Worm (Caenorhabditis elegans) whole organism, L2 larva: Measurements from ENCODE around the gene T06C12.9.

Experiments used
- C34F6.9 ChIP-seq: fragments of 150-350 bp; optimal IDR thresholded peaks from 2 replicates; lab custom pipeline; 2014; ENCODE audit warnings: missing biosample characterization, missing genetic modification characterization
- F13H6.1 ChIP-seq: sonication (generic microtip); optimal IDR thresholded peaks from 2 replicates; lab custom pipeline; 2016; ENCODE audit warnings: missing genetic modification characterization, missing compliant biosample characterization
- R02D3.7 ChIP-seq: fragments of 150-350 bp; optimal IDR thresholded peaks from 2 replicates; lab custom pipeline; 2014; ENCODE audit warnings: missing biosample characterization, missing genetic modification characterization
- Y55F3AM.14 ChIP-seq: fragments of 200-800 bp; sonication (Bioruptor generic); optimal IDR thresholded peaks from 2 replicates; lab custom pipeline; 2018; ENCODE audit warnings: mild to moderate bottlenecking, missing genetic modification characterization, missing compliant biosample characterization
- ZK546.5 ChIP-seq: sonication (generic microtip); optimal IDR thresholded peaks from 2 replicates; lab custom pipeline; 2017; ENCODE audit warnings: missing biosample characterization, missing genetic modification characterization
- alr-1 ChIP-seq: fragments of 150-350 bp; optimal IDR thresholded peaks from 2 replicates; lab custom pipeline; 2014; ENCODE audit warnings: missing biosample characterization, missing genetic modification characterization
- aly-2 ChIP-seq: fragments of 150-350 bp; optimal IDR thresholded peaks from 2 replicates; lab custom pipeline; 2014; ENCODE audit warnings: missing biosample characterization, missing genetic modification characterization
- ama-1 ChIP-seq: fragments of 150-350 bp; optimal IDR thresholded peaks from 2 replicates; lab custom pipeline; 2018; ENCODE audit warnings: inconsistent platforms
- blmp-1 ChIP-seq: sonication (generic microtip); optimal IDR thresholded peaks from 2 replicates; lab custom pipeline; 2017; ENCODE audit warnings: missing genetic modification characterization, mild to moderate bottlenecking, missing compliant biosample characterization, antibody characterized with exemption, moderate library complexity; ENCODE audit not compliant: insufficient read depth
- ceh-16 ChIP-seq: fragments of 150-350 bp; optimal IDR thresholded peaks from 2 replicates; lab custom pipeline; 2014; ENCODE audit warnings: missing biosample characterization, missing genetic modification characterization
- ceh-82 ChIP-seq: fragments of 150-350 bp; optimal IDR thresholded peaks from 2 replicates; lab custom pipeline; 2014; ENCODE audit warnings: missing biosample characterization, missing genetic modification characterization
- crh-2 ChIP-seq: sonication (generic microtip); optimal IDR thresholded peaks from 2 replicates; lab custom pipeline; 2017; ENCODE audit warnings: missing biosample characterization, missing genetic modification characterization
- dmd-4 ChIP-seq: sonication (generic microtip); optimal IDR thresholded peaks from 2 replicates; lab custom pipeline; 2017; ENCODE audit warnings: missing biosample characterization, missing genetic modification characterization
- egl-27 ChIP-seq: sonication (generic microtip); optimal IDR thresholded peaks from 3 replicates; lab custom pipeline; 2017; ENCODE audit warnings: missing biosample characterization, missing genetic modification reagents, missing genetic modification characterization
- elt-1 ChIP-seq: fragments of 150-350 bp; optimal IDR thresholded peaks from 2 replicates; lab custom pipeline; 2014; ENCODE audit warnings: missing biosample characterization, missing genetic modification characterization
- elt-3 ChIP-seq: sonication (generic microtip); optimal IDR thresholded peaks from 2 replicates; lab custom pipeline; 2017; ENCODE audit warnings: missing biosample characterization, missing genetic modification characterization
- fos-1 ChIP-seq: fragments of 150-350 bp; optimal IDR thresholded peaks from 2 replicates; lab custom pipeline; 2014; ENCODE audit warnings: missing biosample characterization, missing genetic modification characterization
- gmeb-1 ChIP-seq: fragments of 150-350 bp; optimal IDR thresholded peaks from 2 replicates; lab custom pipeline; 2014; ENCODE audit warnings: missing biosample characterization, missing genetic modification characterization
- lin-11 ChIP-seq: fragments of 150-350 bp; sonication (generic microtip); optimal IDR thresholded peaks from 2 replicates; lab custom pipeline; 2014; ENCODE audit warnings: missing biosample characterization, missing genetic modification characterization, inconsistent platforms, mixed read lengths
- lin-13 ChIP-seq: fragments of 150-350 bp; optimal IDR thresholded peaks from 2 replicates; lab custom pipeline; 2014; ENCODE audit warnings: missing biosample characterization, missing genetic modification reagents, missing genetic modification characterization
- lin-39 ChIP-seq: fragments of 150-350 bp; optimal IDR thresholded peaks from 2 replicates; lab custom pipeline; 2014; ENCODE audit warnings: missing biosample characterization, missing genetic modification reagents, missing genetic modification characterization
- lsy-2 ChIP-seq, 2 experiments: fragments of 150-350 bp in 1 of 2; sonication (generic microtip) in 1 of 2; optimal IDR thresholded peaks; 2 replicates each; lab custom pipeline; 2014 to 2017; ENCODE audit warnings: missing biosample characterization in 2 of 2, missing genetic modification characterization in 2 of 2
- mab-5 ChIP-seq: fragments of 150-350 bp; optimal IDR thresholded peaks from 2 replicates; lab custom pipeline; 2014; ENCODE audit warnings: missing biosample characterization, missing genetic modification characterization
- mbf-1 ChIP-seq: sonication (generic microtip); optimal IDR thresholded peaks from 2 replicates; lab custom pipeline; 2017; ENCODE audit warnings: missing biosample characterization, missing genetic modification characterization
- mdl-1 ChIP-seq, 2 experiments: fragments of 150-350 bp in 1 of 2; sonication (generic microtip) in 1 of 2; optimal IDR thresholded peaks; 2 replicates each; lab custom pipeline; 2017; ENCODE audit warnings: missing biosample characterization in 2 of 2, missing genetic modification characterization in 2 of 2
- nhr-10 ChIP-seq: sonication (generic microtip); optimal IDR thresholded peaks from 2 replicates; lab custom pipeline; 2017; ENCODE audit warnings: missing biosample characterization, missing genetic modification characterization
- nhr-11 ChIP-seq: fragments of 150-350 bp; optimal IDR thresholded peaks from 2 replicates; lab custom pipeline; 2014; ENCODE audit warnings: missing biosample characterization, missing genetic modification characterization
- nhr-12 ChIP-seq: fragments of 150-350 bp; optimal IDR thresholded peaks from 2 replicates; lab custom pipeline; 2014; ENCODE audit warnings: missing biosample characterization, missing genetic modification characterization
- nhr-129 ChIP-seq: fragments of 150-350 bp; optimal IDR thresholded peaks from 2 replicates; lab custom pipeline; 2014; ENCODE audit warnings: missing biosample characterization, missing genetic modification characterization
- nhr-21 ChIP-seq: fragments of 150-350 bp; optimal IDR thresholded peaks from 2 replicates; lab custom pipeline; 2014; ENCODE audit warnings: missing biosample characterization, missing genetic modification characterization
- nhr-23 ChIP-seq: fragments of 150-350 bp; optimal IDR thresholded peaks from 2 replicates; lab custom pipeline; 2014; ENCODE audit warnings: missing biosample characterization, missing genetic modification reagents, missing genetic modification characterization
- nhr-237 ChIP-seq: fragments of 150-350 bp; optimal IDR thresholded peaks from 2 replicates; lab custom pipeline; 2014; ENCODE audit warnings: missing biosample characterization, missing genetic modification characterization
- nhr-25 ChIP-seq: fragments of 150-350 bp; sonication (generic microtip); optimal IDR thresholded peaks from 3 replicates; lab custom pipeline; 2014; ENCODE audit warnings: missing biosample characterization, missing genetic modification characterization
- nhr-6 ChIP-seq: fragments of 150-350 bp; optimal IDR thresholded peaks from 2 replicates; lab custom pipeline; 2014; ENCODE audit warnings: missing biosample characterization, missing genetic modification characterization
- nhr-77 ChIP-seq: fragments of 150-350 bp; optimal IDR thresholded peaks from 2 replicates; lab custom pipeline; 2014; ENCODE audit warnings: missing biosample characterization, missing genetic modification characterization
- peb-1 ChIP-seq: fragments of 150-350 bp; optimal IDR thresholded peaks from 2 replicates; lab custom pipeline; 2014; ENCODE audit warnings: missing biosample characterization, missing genetic modification characterization
- sem-4 ChIP-seq: fragments of 150-350 bp; optimal IDR thresholded peaks from 2 replicates; lab custom pipeline; 2014; ENCODE audit warnings: missing biosample characterization, missing genetic modification reagents, missing genetic modification characterization
- skn-1 ChIP-seq: sonication (generic microtip); optimal IDR thresholded peaks from 2 replicates; lab custom pipeline; 2017; ENCODE audit warnings: missing biosample characterization, missing genetic modification characterization
- sma-3 ChIP-seq: sonication (generic microtip); optimal IDR thresholded peaks from 2 replicates; lab custom pipeline; 2016; ENCODE audit warnings: missing genetic modification reagents, missing genetic modification characterization, missing compliant biosample characterization
- sma-9 ChIP-seq, 2 experiments: fragments of 150-350 bp in 1 of 2; sonication (generic microtip) in 1 of 2; optimal IDR thresholded peaks; 2 replicates each; lab custom pipeline; 2014 to 2016; ENCODE audit warnings: missing genetic modification characterization in 2 of 2, mild to moderate bottlenecking in 1 of 2, missing biosample characterization in 1 of 2, missing compliant biosample characterization in 1 of 2, missing genetic modification reagents in 1 of 2, moderate library complexity in 1 of 2
- snpc-4 ChIP-seq: fragments of 150-350 bp; optimal IDR thresholded peaks from 2 replicates; lab custom pipeline; 2014; ENCODE audit warnings: missing biosample characterization, missing genetic modification characterization
- unc-39 ChIP-seq: fragments of 150-350 bp; optimal IDR thresholded peaks from 2 replicates; lab custom pipeline; 2014; ENCODE audit warnings: missing biosample characterization, missing genetic modification characterization
- unc-55 ChIP-seq: fragments of 150-350 bp; sonication (generic microtip); optimal IDR thresholded peaks from 3 replicates; lab custom pipeline; 2014; ENCODE audit warnings: missing biosample characterization, missing genetic modification reagents, missing genetic modification characterization
- unc-62 ChIP-seq: fragments of 150-350 bp; optimal IDR thresholded peaks from 2 replicates; lab custom pipeline; 2014; ENCODE audit warnings: missing biosample characterization, missing genetic modification reagents, missing genetic modification characterization
- zag-1 ChIP-seq: fragments of 150-350 bp; optimal IDR thresholded peaks from 2 replicates; lab custom pipeline; 2014; ENCODE audit warnings: missing biosample characterization, missing genetic modification characterization
- ztf-1 ChIP-seq: fragments of 200-800 bp; sonication (Bioruptor generic); conservative IDR thresholded peaks from 2 replicates; pipeline ENCODE4 v1.3.6; 2022; ENCODE audit warnings: missing genetic modification characterization, missing compliant biosample characterization
- ztf-11 ChIP-seq: sonication (generic microtip); optimal IDR thresholded peaks from 2 replicates; lab custom pipeline; 2017; ENCODE audit warnings: missing biosample characterization, missing genetic modification characterization
- ztf-4 ChIP-seq: fragments of 150-350 bp; optimal IDR thresholded peaks from 2 replicates; lab custom pipeline; 2014; ENCODE audit warnings: missing biosample characterization, missing genetic modification characterization

T06C12.9 gene

DNA sequence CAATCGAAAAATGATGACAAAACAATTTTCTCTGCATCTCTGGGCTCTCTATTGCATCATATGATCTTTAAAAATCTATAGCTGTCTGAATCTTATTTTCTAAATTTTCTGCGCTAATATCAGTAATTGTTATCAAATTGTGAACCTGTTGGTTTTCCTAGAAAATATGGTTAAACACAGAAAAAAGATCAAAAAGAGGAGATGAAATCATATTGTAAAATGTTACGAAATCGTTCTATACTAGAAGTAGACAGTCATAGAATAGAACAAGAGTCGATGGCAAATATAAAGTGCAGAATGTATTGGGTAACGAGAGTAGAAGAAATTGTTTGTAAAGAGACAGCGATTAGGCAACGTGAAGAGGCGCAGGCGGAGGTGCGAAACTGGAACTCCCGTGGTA, 5.2 kb downstream of the T06C12.9 start:
- TF ChIP-seq nhr-23 (tag; lab: Kevin White, UChicago) (no peak), unc-62 (GFP tag; lab: Kevin White, UChicago) (no peak), nhr-237 (tag; lab: Kevin White, UChicago) (no peak), lin-11 (tag; lab: Kevin White, UChicago) (no peak), unc-39 (tag; lab: Kevin White, UChicago) (no peak), F13H6.1 (peak; percentile 57), mab-5 (no peak), ceh-16 (tag; lab: Kevin White, UChicago) (no peak), snpc-4 (tag; lab: Kevin White, UChicago) (no peak), lsy-2 (tag; optimal IDR thresholded peaks at IDR 0.05; lab: Kevin White, UChicago) (peak in 1 of 2 experiments; percentile 9), C34F6.9 (tag; lab: Kevin White, UChicago) (peak; percentile 73), gmeb-1 (tag; lab: Kevin White, UChicago) (peak; percentile 25), aly-2 (no peak), alr-1 (tag; lab: Kevin White, UChicago) (no peak), unc-55 (GFP tag; lab: Kevin White, UChicago) (peak; percentile 57), sem-4 (tag; lab: Kevin White, UChicago) (no peak), mbf-1 (tag; lab: Kevin White, UChicago) (no peak), nhr-6 (tag; lab: Kevin White, UChicago) (peak; percentile 14), elt-1 (tag; lab: Kevin White, UChicago) (no peak), skn-1 (tag; lab: Kevin White, UChicago) (peak; percentile 98), elt-3 (tag; lab: Kevin White, UChicago) (no peak), nhr-77 (tag; lab: Kevin White, UChicago) (no peak), zag-1 (tag; lab: Kevin White, UChicago) (no peak), peb-1 (tag; lab: Kevin White, UChicago) (no peak), mdl-1 (tag; optimal IDR thresholded peaks at IDR 0.05; lab: Kevin White, UChicago) (no peak), nhr-10 (tag; lab: Kevin White, UChicago) (no peak), nhr-11 (no peak), lin-39 (tag; lab: Kevin White, UChicago) (no peak), crh-2 (tag; lab: Kevin White, UChicago) (peak; percentile 79), R02D3.7 (no peak), ztf-4 (tag; lab: Kevin White, UChicago) (no peak), fos-1 (tag; lab: Kevin White, UChicago) (peak; percentile 85), Y55F3AM.14 (GFP tag; lab: Kevin White, UChicago) (no peak), egl-27 (tag; lab: Kevin White, UChicago) (no peak), ztf-11 (no peak), ZK546.5 (tag; lab: Kevin White, UChicago) (no peak), nhr-129 (peak; percentile 94), blmp-1 (tag; lab: Kevin White, UChicago) (peak; percentile 5), lin-13 (GFP tag; lab: Kevin White, UChicago) (peak; percentile 19), nhr-25 (tag; lab: Kevin White, UChicago) (peak; percentile 47), sma-3 (peak; percentile 54), dmd-4 (tag; lab: Kevin White, UChicago) (no peak), sma-9 (GFP tag; optimal IDR thresholded peaks at IDR 0.05; lab: Kevin White, UChicago) (peak; percentile 10), sma-9 (tag; optimal IDR thresholded peaks at IDR 0.05; lab: Kevin White, UChicago) (no peak), nhr-12 (tag; lab: Kevin White, UChicago) (no peak), ama-1 (no peak), ztf-1 (GFP tag; lab: Robert Waterston, UW) (no peak), ceh-82 (no peak), nhr-21 (tag; lab: Kevin White, UChicago) (peak; percentile 57)
- TF ChIP-seq, all 48 proteins: peak for 16
